Worm (Caenorhabditis elegans) whole organism, late embryonic: ENCODE results near the gene mrps-23.

Experiments used
- C08G9.2 ChIP-seq: sonication (generic microtip); optimal IDR thresholded peaks from 2 replicates; lab custom pipeline; 2016; ENCODE audit warnings: mild to moderate bottlenecking, missing genetic modification characterization, moderate library complexity, missing compliant biosample characterization
- C38D4.7 ChIP-seq: fragments of 200-800 bp; sonication (Bioruptor generic); optimal IDR thresholded peaks from 2 replicates; lab custom pipeline; 2018; ENCODE audit warnings: mild to moderate bottlenecking, missing genetic modification characterization, moderate library complexity, missing compliant biosample characterization
- F13H6.1 ChIP-seq: sonication (generic microtip); optimal IDR thresholded peaks from 2 replicates; lab custom pipeline; 2016; ENCODE audit warnings: missing genetic modification characterization, missing compliant biosample characterization
- K09A11.1 ChIP-seq: sonication (generic microtip); optimal IDR thresholded peaks from 2 replicates; lab custom pipeline; 2017; ENCODE audit warnings: antibody characterized with exemption, mild to moderate bottlenecking, missing genetic modification characterization, missing compliant biosample characterization; ENCODE audit not compliant: insufficient read depth
- Y22D7AL.16 ChIP-seq: sonication (generic microtip); optimal IDR thresholded peaks from 2 replicates; lab custom pipeline; 2016; ENCODE audit warnings: missing genetic modification characterization, missing compliant biosample characterization
- ahr-1 ChIP-seq: sonication (generic microtip); optimal IDR thresholded peaks from 2 replicates; lab custom pipeline; 2016; ENCODE audit warnings: missing genetic modification characterization, missing compliant biosample characterization
- ceh-18 ChIP-seq: sonication (generic microtip); optimal IDR thresholded peaks from 2 replicates; lab custom pipeline; 2016; ENCODE audit warnings: missing genetic modification characterization, missing compliant biosample characterization
- ceh-19 ChIP-seq: fragments of 200-800 bp; sonication (Bioruptor generic); optimal IDR thresholded peaks from 2 replicates; lab custom pipeline; 2018; ENCODE audit warnings: mild to moderate bottlenecking, missing genetic modification characterization, missing compliant biosample characterization
- ceh-2 ChIP-seq: sonication (generic microtip); optimal IDR thresholded peaks from 2 replicates; lab custom pipeline; 2016; ENCODE audit warnings: missing genotype, missing genetic modification characterization, missing compliant biosample characterization
- ceh-30 ChIP-seq: fragments of 150-350 bp; optimal IDR thresholded peaks from 2 replicates; lab custom pipeline; 2014; ENCODE audit warnings: missing biosample characterization, missing genetic modification characterization
- ceh-31 ChIP-seq: sonication (generic microtip); optimal IDR thresholded peaks from 2 replicates; lab custom pipeline; 2016; ENCODE audit warnings: missing genetic modification characterization, missing compliant biosample characterization
- ceh-48 ChIP-seq: sonication (generic microtip); optimal IDR thresholded peaks from 2 replicates; lab custom pipeline; 2016; ENCODE audit warnings: missing genetic modification characterization, inconsistent platforms, missing compliant biosample characterization
- ceh-6 ChIP-seq: fragments of 200-800 bp; sonication (Bioruptor generic); optimal IDR thresholded peaks from 2 replicates; lab custom pipeline; 2018; ENCODE audit warnings: mild to moderate bottlenecking, missing genetic modification characterization, missing compliant biosample characterization
- che-1 ChIP-seq: sonication (generic microtip); optimal IDR thresholded peaks from 2 replicates; lab custom pipeline; 2016; ENCODE audit warnings: mild to moderate bottlenecking, missing genetic modification characterization, missing compliant biosample characterization
- dmd-4 ChIP-seq: sonication (generic microtip); optimal IDR thresholded peaks from 2 replicates; lab custom pipeline; 2016; ENCODE audit warnings: borderline replicate concordance, missing genetic modification characterization, missing compliant biosample characterization
- dve-1 ChIP-seq: sonication (generic microtip); optimal IDR thresholded peaks from 2 replicates; lab custom pipeline; 2017; ENCODE audit warnings: antibody characterized with exemption, mild to moderate bottlenecking, missing genetic modification characterization, missing compliant biosample characterization
- elt-2 ChIP-seq: sonication (generic microtip); optimal IDR thresholded peaks from 2 replicates; lab custom pipeline; 2016; ENCODE audit warnings: missing genetic modification reagents, missing genetic modification characterization, missing compliant biosample characterization
- eyg-1 ChIP-seq: sonication (generic microtip); optimal IDR thresholded peaks from 2 replicates; lab custom pipeline; 2016; ENCODE audit warnings: missing genotype, missing genetic modification characterization, missing compliant biosample characterization
- fkh-6 ChIP-seq: sonication (generic microtip); optimal IDR thresholded peaks from 2 replicates; lab custom pipeline; 2016; ENCODE audit warnings: missing genetic modification characterization, missing compliant biosample characterization
- gmeb-2 ChIP-seq: sonication (generic microtip); optimal IDR thresholded peaks from 2 replicates; lab custom pipeline; 2016; ENCODE audit warnings: missing genetic modification characterization, inconsistent platforms, missing compliant biosample characterization
- hlh-30 ChIP-seq: sonication (generic microtip); optimal IDR thresholded peaks from 2 replicates; lab custom pipeline; 2017; ENCODE audit warnings: antibody characterized with exemption, missing genetic modification characterization, missing compliant biosample characterization; ENCODE audit not compliant: insufficient read depth
- hlh-6 ChIP-seq: sonication (generic microtip); optimal IDR thresholded peaks from 2 replicates; lab custom pipeline; 2016; ENCODE audit warnings: missing genotype, missing genetic modification characterization, missing compliant biosample characterization
- hlh-8 ChIP-seq: sonication (generic microtip); optimal IDR thresholded peaks from 2 replicates; lab custom pipeline; 2016; ENCODE audit warnings: missing genotype, missing genetic modification characterization, missing compliant biosample characterization
- lim-6 ChIP-seq: sonication (generic microtip); optimal IDR thresholded peaks from 2 replicates; lab custom pipeline; 2016; ENCODE audit warnings: missing genetic modification characterization, missing compliant biosample characterization
- lin-11 ChIP-seq: fragments of 200-800 bp; sonication (Bioruptor generic); optimal IDR thresholded peaks from 2 replicates; lab custom pipeline; 2018; ENCODE audit warnings: mild to moderate bottlenecking, missing genetic modification characterization, missing compliant biosample characterization
- madf-2 ChIP-seq: sonication (generic microtip); optimal IDR thresholded peaks from 2 replicates; lab custom pipeline; 2017; ENCODE audit warnings: missing genetic modification characterization, missing compliant biosample characterization
- mec-3 ChIP-seq: sonication (generic microtip); optimal IDR thresholded peaks from 2 replicates; lab custom pipeline; 2016; ENCODE audit warnings: borderline replicate concordance, missing genetic modification characterization, missing compliant biosample characterization
- nfya-1 ChIP-seq: sonication (generic microtip); optimal IDR thresholded peaks from 2 replicates; lab custom pipeline; 2017; ENCODE audit warnings: missing genetic modification characterization, mild to moderate bottlenecking, missing compliant biosample characterization, antibody characterized with exemption, moderate library complexity
- nhr-232 ChIP-seq: sonication (generic microtip); optimal IDR thresholded peaks from 2 replicates; lab custom pipeline; 2016; ENCODE audit warnings: missing genetic modification characterization, missing compliant biosample characterization
- npax-4 ChIP-seq: sonication (generic microtip); optimal IDR thresholded peaks from 2 replicates; lab custom pipeline; 2016; ENCODE audit warnings: missing genetic modification characterization, missing compliant biosample characterization
- odd-2 ChIP-seq: sonication (generic microtip); optimal IDR thresholded peaks from 2 replicates; lab custom pipeline; 2017; ENCODE audit warnings: antibody characterized with exemption, mild to moderate bottlenecking, missing genetic modification characterization, missing compliant biosample characterization
- pag-3 ChIP-seq: sonication (generic microtip); optimal IDR thresholded peaks from 2 replicates; lab custom pipeline; 2016; ENCODE audit warnings: missing compliant biosample characterization, missing genetic modification characterization, borderline replicate concordance
- pat-9 ChIP-seq: fragments of 200-800 bp; sonication (Bioruptor generic); optimal IDR thresholded peaks from 2 replicates; lab custom pipeline; 2018; ENCODE audit warnings: mild to moderate bottlenecking, missing genetic modification characterization, moderate library complexity, missing compliant biosample characterization
- pax-1 ChIP-seq: fragments of 150-350 bp; optimal IDR thresholded peaks from 2 replicates; lab custom pipeline; 2014; ENCODE audit warnings: missing biosample characterization, missing genetic modification characterization
- pha-2 ChIP-seq: sonication (generic microtip); optimal IDR thresholded peaks from 2 replicates; lab custom pipeline; 2017; ENCODE audit warnings: mild to moderate bottlenecking, missing genetic modification characterization, missing compliant biosample characterization
- pqm-1 ChIP-seq: sonication (generic microtip); optimal IDR thresholded peaks from 2 replicates; lab custom pipeline; 2016; ENCODE audit warnings: missing genetic modification characterization, missing compliant biosample characterization
- pros-1 ChIP-seq: fragments of 150-350 bp; optimal IDR thresholded peaks from 2 replicates; lab custom pipeline; 2014; ENCODE audit warnings: missing biosample characterization, missing genetic modification reagents, missing genetic modification characterization
- ref-2 ChIP-seq: sonication (generic microtip); optimal IDR thresholded peaks from 2 replicates; lab custom pipeline; 2016; ENCODE audit warnings: missing genetic modification characterization, missing compliant biosample characterization
- sdc-2 ChIP-seq: sonication (generic microtip); optimal IDR thresholded peaks from 2 replicates; lab custom pipeline; 2016; ENCODE audit warnings: missing genotype, missing genetic modification characterization, missing compliant biosample characterization
- sox-4 ChIP-seq: sonication (generic microtip); optimal IDR thresholded peaks from 2 replicates; lab custom pipeline; 2017; ENCODE audit warnings: mild to moderate bottlenecking, missing genetic modification characterization, inconsistent platforms, missing compliant biosample characterization
- syd-9 ChIP-seq: sonication (generic microtip); optimal IDR thresholded peaks from 2 replicates; lab custom pipeline; 2016; ENCODE audit warnings: mild to moderate bottlenecking, missing genetic modification characterization, moderate library complexity, missing compliant biosample characterization
- tbx-2 ChIP-seq: sonication (generic microtip); optimal IDR thresholded peaks from 2 replicates; lab custom pipeline; 2016; ENCODE audit warnings: missing genetic modification characterization, missing compliant biosample characterization
- ttx-3 ChIP-seq: sonication (generic microtip); optimal IDR thresholded peaks from 2 replicates; lab custom pipeline; 2016; ENCODE audit warnings: missing genetic modification reagents, missing genetic modification characterization, missing compliant biosample characterization
- unc-42 ChIP-seq: sonication (generic microtip); optimal IDR thresholded peaks from 2 replicates; lab custom pipeline; 2016; ENCODE audit warnings: missing genotype, missing genetic modification characterization, missing compliant biosample characterization

Gene mrps-23

DNA sequence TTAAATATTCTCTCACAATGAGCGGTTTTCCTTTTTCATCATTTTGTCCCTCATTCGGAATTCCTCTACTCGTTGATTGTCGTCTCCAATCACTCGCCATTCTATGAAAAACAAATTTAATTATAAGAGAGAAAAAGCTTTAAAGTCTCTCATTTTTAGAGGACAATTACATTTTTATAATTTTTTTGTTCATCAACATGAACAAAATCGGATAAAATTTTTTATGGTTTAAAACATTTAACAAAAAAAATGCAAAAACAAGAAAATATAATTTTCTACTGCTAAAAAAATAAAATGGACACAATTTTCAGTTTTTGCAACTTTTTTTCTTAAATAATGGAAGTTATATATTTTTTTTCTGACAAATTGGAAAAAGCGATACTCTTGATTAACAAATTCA, 7.3 kb downstream of the mrps-23 start, which contains the start of gene F55H2.7:
F55H2.7 (minus strand) TSS at position 101 of the 400 bp plus-strand sequence.
- TF ChIP-seq eyg-1 (no peak), ceh-2 (tag; lab: Kevin White, UChicago) (no peak), mec-3 (tag; lab: Kevin White, UChicago) (no peak), lim-6 (tag; lab: Kevin White, UChicago) (no peak), odd-2 (tag; lab: Kevin White, UChicago) (no peak), nfya-1 (tag; lab: Kevin White, UChicago) (no peak), madf-2 (tag; lab: Kevin White, UChicago) (no peak), pat-9 (no peak), pqm-1 (tag; lab: Kevin White, UChicago) (no peak), ceh-31 (tag; lab: Kevin White, UChicago) (no peak), ceh-19 (no peak), hlh-6 (tag; lab: Kevin White, UChicago) (no peak), hlh-30 (no peak), fkh-6 (tag; lab: Kevin White, UChicago) (no peak), syd-9 (tag; lab: Kevin White, UChicago) (no peak), ceh-6 (GFP tag; lab: Kevin White, UChicago) (no peak)

DNA sequence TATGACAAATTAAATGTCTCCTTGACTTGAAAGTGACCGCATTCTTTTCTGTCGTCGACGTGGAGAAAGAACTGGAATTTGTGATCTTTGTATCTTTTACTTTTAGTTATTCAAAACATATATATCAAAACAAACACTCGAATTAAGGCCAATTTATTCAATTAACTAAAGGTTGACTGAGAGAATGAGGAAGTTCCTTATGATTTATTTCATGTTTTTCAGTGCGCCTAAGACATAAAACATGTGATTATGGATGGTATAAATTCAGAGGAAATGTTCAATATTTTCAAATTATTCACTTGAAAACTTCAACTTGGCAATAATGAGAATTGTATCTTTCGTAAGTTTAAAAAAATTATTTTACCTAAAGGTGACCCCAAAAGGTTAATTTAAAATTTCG, 9.9 kb downstream of the mrps-23 start, which contains the start of gene F55H2.8:
F55H2.8 (plus strand) TSS at position 301 of the 400 bp plus-strand sequence.
- TF ChIP-seq lim-6 (tag; lab: Kevin White, UChicago), result no peak
- TF ChIP-seq ceh-30 (tag; lab: Kevin White, UChicago), result no peak
- TF ChIP-seq sox-4, result no peak
- TF ChIP-seq ahr-1 (tag; lab: Kevin White, UChicago), result no peak
- TF ChIP-seq nhr-232 (tag; lab: Kevin White, UChicago), result no peak
- no peak for TF ChIP-seq ttx-3 (tag; lab: Kevin White, UChicago)
- TF ChIP-seq eyg-1, result no peak
- no peak for TF ChIP-seq unc-42 (tag; lab: Kevin White, UChicago)
- no peak for TF ChIP-seq ceh-48 (tag; lab: Kevin White, UChicago)
- TF ChIP-seq C08G9.2 (tag; lab: Kevin White, UChicago), result no peak
- no peak for TF ChIP-seq F13H6.1 (tag; lab: Kevin White, UChicago)
- no peak for TF ChIP-seq dve-1 (tag; lab: Kevin White, UChicago)
- TF ChIP-seq sdc-2 (tag; lab: Kevin White, UChicago), result no peak
- TF ChIP-seq pros-1 (tag; lab: Kevin White, UChicago), result no peak
- no peak for TF ChIP-seq lin-11
- TF ChIP-seq hlh-8 (tag; lab: Kevin White, UChicago), result no peak
- no peak for TF ChIP-seq hlh-6 (tag; lab: Kevin White, UChicago)
- TF ChIP-seq elt-2 (tag; lab: Kevin White, UChicago), result no peak
- TF ChIP-seq odd-2 (tag; lab: Kevin White, UChicago), result no peak
- no peak for TF ChIP-seq gmeb-2 (tag; lab: Kevin White, UChicago)

DNA sequence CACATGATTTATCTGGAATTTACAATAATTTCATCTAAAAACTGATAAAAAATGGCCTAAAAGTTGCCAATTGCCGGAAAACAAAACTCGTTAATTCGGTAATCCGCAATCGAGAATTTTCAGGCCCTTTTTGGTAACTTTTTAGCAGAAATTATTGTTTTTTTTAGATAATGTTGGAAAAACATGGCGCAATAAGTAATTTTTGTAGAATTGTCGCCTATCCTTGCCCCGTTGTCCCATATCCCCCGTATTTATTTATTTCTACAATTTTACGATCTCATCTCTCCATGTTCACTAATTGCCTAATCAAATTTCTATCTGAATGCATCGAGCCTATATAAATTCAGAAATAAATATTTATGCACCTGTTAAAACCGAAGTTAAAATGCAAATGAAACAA, 10.5 kb downstream of the mrps-23 start:
- TF ChIP-seq Y22D7AL.16 (tag; lab: Kevin White, UChicago) (no peak), pag-3 (tag; lab: Kevin White, UChicago) (no peak), K09A11.1 (no peak), ceh-19 (no peak), dve-1 (tag; lab: Kevin White, UChicago) (no peak), sox-4 (no peak), C08G9.2 (tag; lab: Kevin White, UChicago) (no peak), ref-2 (no peak), ceh-48 (tag; lab: Kevin White, UChicago) (no peak), ceh-18 (tag; lab: Kevin White, UChicago) (no peak), pha-2 (no peak), fkh-6 (tag; lab: Kevin White, UChicago) (no peak), pax-1 (tag; lab: Kevin White, UChicago) (no peak), C38D4.7 (GFP tag; lab: Kevin White, UChicago) (no peak), dmd-4 (tag; lab: Kevin White, UChicago) (no peak), npax-4 (tag; lab: Kevin White, UChicago) (no peak), tbx-2 (tag; lab: Kevin White, UChicago) (no peak), nhr-232 (tag; lab: Kevin White, UChicago) (no peak), che-1 (tag; lab: Kevin White, UChicago) (no peak)
- TF ChIP-seq, all 69 proteins: peak for 0
